Worm (Caenorhabditis elegans) whole organism, midembryonic: ENCODE data around the gene frm-2.

Experiments used
- T22C8.4 ChIP-seq: fragments of 200-800 bp; sonication (Bioruptor generic); IDR thresholded peaks from 2 replicates; pipeline ENCODE4 v1.3.6; 2022; ENCODE audit warnings: missing genetic modification characterization, missing compliant biosample characterization
- cog-1 ChIP-seq: sonication (generic microtip); optimal IDR thresholded peaks from 2 replicates; lab custom pipeline; 2016; ENCODE audit warnings: missing genetic modification characterization, missing compliant biosample characterization
- flt-1 ChIP-seq: fragments of 200-800 bp; sonication (Bioruptor generic); IDR thresholded peaks from 2 replicates; pipeline ENCODE4 v1.3.6; 2022; ENCODE audit warnings: missing genetic modification characterization, missing compliant biosample characterization
- klf-2 ChIP-seq: fragments of 200-800 bp; sonication (Bioruptor generic); conservative IDR thresholded peaks from 2 replicates; pipeline ENCODE4 v1.3.6; 2022; ENCODE audit warnings: missing genetic modification reagents, missing genetic modification characterization, missing compliant biosample characterization
- med-1 ChIP-seq: sonication (generic microtip); optimal IDR thresholded peaks from 2 replicates; lab custom pipeline; 2017; ENCODE audit warnings: missing genetic modification characterization, mild to moderate bottlenecking, missing compliant biosample characterization, antibody characterized with exemption, missing genetic modification reagents; ENCODE audit not compliant: insufficient read depth
- tab-1 ChIP-seq: fragments of 200-800 bp; sonication (Bioruptor generic); IDR thresholded peaks from 2 replicates; pipeline ENCODE4 v1.3.6; 2022; ENCODE audit warnings: missing genetic modification characterization, missing compliant biosample characterization
- ztf-23 ChIP-seq: fragments of 200-800 bp; sonication (Bioruptor generic); IDR thresholded peaks from 2 replicates; pipeline ENCODE4 v1.3.6; 2022; ENCODE audit warnings: missing genetic modification reagents, missing genetic modification characterization, missing compliant biosample characterization
- ztf-29 ChIP-seq: fragments of 200-800 bp; sonication (Bioruptor generic); IDR thresholded peaks from 2 replicates; pipeline ENCODE4 v1.3.6; 2022; ENCODE audit warnings: missing genetic modification reagents, missing genetic modification characterization, missing compliant biosample characterization

ce11 chrIII:5953913-5954290 is 28.0 kb downstream of the frm-2 start:
- no peak for TF ChIP-seq T22C8.4
- TF ChIP-seq tab-1, result 0 out of 2 replicates have a peak, but pooled peaks have one; percentile 56
- no peak for TF ChIP-seq ztf-29 (GFP tag; lab: Robert Waterston, UW)
- no peak for TF ChIP-seq flt-1 (GFP tag; lab: Robert Waterston, UW)
- no peak for TF ChIP-seq cog-1 (tag; lab: Kevin White, UChicago)
- no peak for TF ChIP-seq klf-2 (GFP tag; lab: Robert Waterston, UW)
- no peak for TF ChIP-seq med-1 (GFP tag; lab: Kevin White, UChicago)
- no peak for TF ChIP-seq ztf-23
